Fruit fly (Drosophila melanogaster): ENCODE data around the gene CG3632.

dm6 chrX:16350062-16350461 lies 53.6 kb downstream of the CG3632 start, which contains the start of gene sl:
- TF ChIP-seq CG8478 (optimal IDR thresholded peaks at IDR 0.05) (no peak), CTCF (optimal IDR thresholded peaks at IDR 0.05) (no peak)

Measured in S2 (cell line).